Worm (Caenorhabditis elegans) whole organism, midembryonic: ENCODE measurements around the gene F28H7.3.

Experiments
- T22C8.4 ChIP-seq: fragments of 200-800 bp; sonication (Bioruptor generic); IDR thresholded peaks from 2 replicates; pipeline ENCODE4 v1.3.6; 2022; ENCODE audit warnings: missing genetic modification characterization, missing compliant biosample characterization
- cog-1 ChIP-seq: sonication (generic microtip); optimal IDR thresholded peaks from 2 replicates; lab custom pipeline; 2016; ENCODE audit warnings: missing genetic modification characterization, missing compliant biosample characterization
- flt-1 ChIP-seq: fragments of 200-800 bp; sonication (Bioruptor generic); IDR thresholded peaks from 2 replicates; pipeline ENCODE4 v1.3.6; 2022; ENCODE audit warnings: missing genetic modification characterization, missing compliant biosample characterization
- klf-2 ChIP-seq: fragments of 200-800 bp; sonication (Bioruptor generic); conservative IDR thresholded peaks from 2 replicates; pipeline ENCODE4 v1.3.6; 2022; ENCODE audit warnings: missing genetic modification reagents, missing genetic modification characterization, missing compliant biosample characterization
- med-1 ChIP-seq: sonication (generic microtip); optimal IDR thresholded peaks from 2 replicates; lab custom pipeline; 2017; ENCODE audit warnings: missing genetic modification characterization, mild to moderate bottlenecking, missing compliant biosample characterization, antibody characterized with exemption, missing genetic modification reagents; ENCODE audit not compliant: insufficient read depth
- ref-1 ChIP-seq: fragments of 200-800 bp; sonication (Bioruptor generic); conservative IDR thresholded peaks from 2 replicates; pipeline ENCODE4 v1.3.6; 2022; ENCODE audit warnings: missing genetic modification reagents, missing genetic modification characterization, missing compliant biosample characterization
- tab-1 ChIP-seq: fragments of 200-800 bp; sonication (Bioruptor generic); IDR thresholded peaks from 2 replicates; pipeline ENCODE4 v1.3.6; 2022; ENCODE audit warnings: missing genetic modification characterization, missing compliant biosample characterization
- ztf-23 ChIP-seq: fragments of 200-800 bp; sonication (Bioruptor generic); IDR thresholded peaks from 2 replicates; pipeline ENCODE4 v1.3.6; 2022; ENCODE audit warnings: missing genetic modification reagents, missing genetic modification characterization, missing compliant biosample characterization
- ztf-29 ChIP-seq: fragments of 200-800 bp; sonication (Bioruptor generic); IDR thresholded peaks from 2 replicates; pipeline ENCODE4 v1.3.6; 2022; ENCODE audit warnings: missing genetic modification reagents, missing genetic modification characterization, missing compliant biosample characterization

The F28H7.3 gene

ce11 chrV:10726691-10727090 lies 23.9 kb downstream of the F28H7.3 start:
- TF ChIP-seq klf-2 (GFP tag; lab: Robert Waterston, UW) (no peak), med-1 (GFP tag; lab: Kevin White, UChicago) (no peak), ztf-29 (GFP tag; lab: Robert Waterston, UW) (no peak), ref-1 (no peak), T22C8.4 (GFP tag; lab: Robert Waterston, UW) (no peak), ztf-23 (GFP tag; lab: Robert Waterston, UW) (no peak), flt-1 (GFP tag; lab: Robert Waterston, UW) (no peak), tab-1 (GFP tag; lab: Robert Waterston, UW) (no peak), cog-1 (tag; lab: Kevin White, UChicago) (no peak)

ce11 chrV:10725424-10725951 lies 25.1 kb downstream of the F28H7.3 start:
- TF ChIP-seq ref-1 = no peak
- no peak for TF ChIP-seq flt-1 (GFP tag; lab: Robert Waterston, UW)
- TF ChIP-seq T22C8.4 (GFP tag; lab: Robert Waterston, UW) = no peak
- no peak for TF ChIP-seq cog-1 (tag; lab: Kevin White, UChicago)
- TF ChIP-seq med-1 (GFP tag; lab: Kevin White, UChicago) = no peak
- TF ChIP-seq klf-2 (GFP tag; lab: Robert Waterston, UW) = no peak
- no peak for TF ChIP-seq ztf-29 (GFP tag; lab: Robert Waterston, UW)
- TF ChIP-seq tab-1 (GFP tag; lab: Robert Waterston, UW) = no peak
- no peak for TF ChIP-seq ztf-23 (GFP tag; lab: Robert Waterston, UW)

DNA sequence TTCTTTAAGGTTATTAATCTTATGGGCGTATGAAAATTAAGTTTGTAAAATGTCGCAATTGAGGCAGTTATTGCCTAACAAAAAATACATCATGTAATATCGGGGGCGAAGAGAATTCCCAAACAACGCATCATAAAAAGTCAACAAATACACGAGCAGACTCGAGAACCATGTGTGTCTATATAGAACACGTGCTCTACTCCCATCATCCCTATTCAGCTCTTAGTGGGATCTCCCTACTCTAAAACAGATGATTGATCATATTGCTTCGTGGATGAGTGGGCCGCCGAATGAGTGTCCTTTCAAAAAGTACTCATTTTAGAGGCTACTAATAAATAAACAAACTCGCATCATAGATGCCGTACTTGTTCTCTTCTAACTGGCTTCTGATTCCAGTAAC lies 26.1 kb downstream of the F28H7.3 start:
- TF ChIP-seq T22C8.4 (GFP tag; lab: Robert Waterston, UW) (no peak), ref-1 (no peak)

DNA sequence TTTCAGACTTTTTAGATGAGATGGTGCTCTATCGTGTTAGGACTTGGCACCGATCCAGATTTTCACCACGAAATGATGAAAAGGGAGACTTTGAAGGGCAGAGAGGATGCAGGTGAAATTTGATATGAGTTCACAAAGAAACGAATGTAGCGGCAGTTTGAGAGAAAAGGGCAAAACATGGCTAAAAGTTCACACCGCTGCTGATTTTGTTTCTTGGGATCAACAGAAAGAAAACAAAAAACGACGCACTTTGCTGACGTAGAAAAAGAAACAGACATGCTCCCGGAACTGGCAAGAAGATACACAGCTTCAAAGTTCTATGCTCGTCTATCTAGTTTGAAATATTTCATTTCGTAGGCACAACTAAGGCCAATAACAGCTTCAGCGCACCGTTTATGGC lies 27.0 kb downstream of the F28H7.3 start:
- TF ChIP-seq med-1 (GFP tag; lab: Kevin White, UChicago) (no peak), T22C8.4 (GFP tag; lab: Robert Waterston, UW) (no peak), flt-1 (GFP tag; lab: Robert Waterston, UW) (no peak)

DNA sequence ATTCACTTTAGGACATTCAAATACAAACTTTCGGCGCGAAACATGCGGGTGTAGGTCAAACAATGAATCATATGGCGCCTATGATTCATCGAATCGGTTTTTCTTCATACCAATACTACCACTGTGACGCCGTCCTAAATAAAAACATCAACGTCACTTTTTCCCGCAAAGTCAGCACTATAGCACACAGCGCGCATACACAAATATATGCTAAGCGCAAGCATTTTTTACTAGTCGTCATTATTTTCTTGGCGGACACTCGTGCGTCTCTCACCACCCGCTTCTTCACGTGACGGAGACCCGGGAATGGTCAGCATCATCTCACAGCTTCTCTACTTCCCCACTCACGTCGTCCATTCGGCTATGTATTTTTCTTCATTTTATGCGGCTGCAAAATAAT lies 27.4 kb downstream of the F28H7.3 start:
- no peak for TF ChIP-seq klf-2 (GFP tag; lab: Robert Waterston, UW)
- no peak for TF ChIP-seq T22C8.4 (GFP tag; lab: Robert Waterston, UW)
- TF ChIP-seq cog-1 (tag; lab: Kevin White, UChicago) = no peak
- TF ChIP-seq ztf-29 (GFP tag; lab: Robert Waterston, UW) = no peak
- no peak for TF ChIP-seq tab-1 (GFP tag; lab: Robert Waterston, UW)
- no peak for TF ChIP-seq ref-1
- TF ChIP-seq ztf-23 (GFP tag; lab: Robert Waterston, UW) = no peak
- no peak for TF ChIP-seq med-1 (GFP tag; lab: Kevin White, UChicago)
- no peak for TF ChIP-seq flt-1 (GFP tag; lab: Robert Waterston, UW)

DNA sequence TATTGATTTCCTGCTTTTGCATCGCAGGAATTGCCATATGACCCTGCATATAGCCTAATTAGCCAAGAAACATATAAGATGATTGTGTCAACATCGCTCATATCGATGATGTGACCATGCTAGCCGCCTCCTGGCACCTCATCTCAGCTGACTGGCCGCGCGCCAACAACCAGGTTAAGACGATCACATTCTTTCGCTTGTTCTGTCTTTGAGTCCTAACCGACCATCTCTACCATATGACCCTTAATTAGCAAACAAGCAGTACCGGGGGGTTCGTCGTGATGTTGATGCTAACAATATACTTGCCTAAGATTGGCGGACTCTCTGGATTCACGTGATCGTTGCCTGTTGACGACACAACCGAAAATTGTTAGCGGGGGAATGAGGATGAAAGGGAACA lies 28.0 kb downstream of the F28H7.3 start:
- TF ChIP-seq ref-1 = no peak
- no peak for TF ChIP-seq med-1 (GFP tag; lab: Kevin White, UChicago)
- TF ChIP-seq flt-1 (GFP tag; lab: Robert Waterston, UW) = no peak

DNA sequence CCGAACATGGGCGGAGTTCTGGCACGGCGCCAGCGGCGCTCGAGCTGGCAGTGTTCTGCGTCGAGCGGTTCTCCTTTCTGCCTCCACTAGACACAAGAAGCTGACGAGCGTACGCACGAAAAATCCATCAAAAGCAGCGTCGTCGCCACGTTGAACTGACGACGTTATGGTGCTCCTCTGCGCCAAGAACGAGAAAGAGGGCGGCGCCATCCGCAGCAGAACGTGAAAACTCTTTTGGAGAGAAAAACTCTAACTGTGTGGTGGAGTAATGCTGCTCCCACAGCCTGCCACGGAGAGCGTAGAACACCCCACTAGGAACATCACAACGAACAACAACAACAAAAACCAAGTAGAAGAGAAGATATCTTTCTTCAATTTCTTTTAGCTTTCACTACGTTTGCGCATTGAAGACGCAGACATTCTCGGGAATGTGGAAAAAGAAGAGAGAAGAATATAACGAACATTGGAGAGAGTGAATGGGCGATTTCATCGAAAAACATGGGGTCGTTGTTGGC lies 28.6 kb downstream of the F28H7.3 start:
- TF ChIP-seq med-1 (GFP tag; lab: Kevin White, UChicago) (no peak), ztf-29 (GFP tag; lab: Robert Waterston, UW) (no peak), T22C8.4 (GFP tag; lab: Robert Waterston, UW) (no peak), ref-1 (no peak), ztf-23 (GFP tag; lab: Robert Waterston, UW) (no peak), tab-1 (GFP tag; lab: Robert Waterston, UW) (no peak), flt-1 (GFP tag; lab: Robert Waterston, UW) (no peak), cog-1 (tag; lab: Kevin White, UChicago) (no peak), klf-2 (GFP tag; lab: Robert Waterston, UW) (no peak)

DNA sequence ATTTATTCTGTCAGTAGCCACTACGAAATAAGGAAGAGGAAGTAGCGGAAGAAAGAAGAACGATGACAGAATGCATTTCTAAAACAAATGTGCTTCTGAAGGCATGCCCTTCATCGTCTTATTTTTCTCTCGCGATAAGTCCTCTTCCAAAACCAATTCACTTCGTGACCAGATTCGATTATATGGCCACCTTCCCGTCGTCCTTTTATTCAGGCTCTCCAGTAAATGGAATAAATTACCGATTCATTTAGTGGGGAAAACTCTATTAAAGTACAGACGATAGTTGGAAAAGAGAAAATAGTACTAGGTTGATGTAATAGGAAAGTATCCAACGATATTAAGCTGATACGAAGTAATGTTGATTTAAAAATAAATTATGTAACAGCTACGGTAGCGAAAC lies 29.3 kb downstream of the F28H7.3 start:
- no peak for TF ChIP-seq tab-1 (GFP tag; lab: Robert Waterston, UW)
- no peak for TF ChIP-seq ref-1
- TF ChIP-seq cog-1 (tag; lab: Kevin White, UChicago) = no peak
- TF ChIP-seq med-1 (GFP tag; lab: Kevin White, UChicago) = no peak
- no peak for TF ChIP-seq T22C8.4 (GFP tag; lab: Robert Waterston, UW)
- no peak for TF ChIP-seq klf-2 (GFP tag; lab: Robert Waterston, UW)
- no peak for TF ChIP-seq ztf-23 (GFP tag; lab: Robert Waterston, UW)
- TF ChIP-seq ztf-29 (GFP tag; lab: Robert Waterston, UW) = no peak
- no peak for TF ChIP-seq flt-1 (GFP tag; lab: Robert Waterston, UW)

ce11 chrV:10720876-10721275 lies 29.7 kb downstream of the F28H7.3 start:
- TF ChIP-seq T22C8.4 (GFP tag; lab: Robert Waterston, UW) (no peak), cog-1 (tag; lab: Kevin White, UChicago) (no peak), tab-1 (GFP tag; lab: Robert Waterston, UW) (no peak)

ce11 chrV:10720303-10720847 lies 30.2 kb downstream of the F28H7.3 start:
- no peak for TF ChIP-seq flt-1 (GFP tag; lab: Robert Waterston, UW)
- TF ChIP-seq klf-2 (GFP tag; lab: Robert Waterston, UW) = no peak
- TF ChIP-seq T22C8.4 (GFP tag; lab: Robert Waterston, UW) = no peak
- TF ChIP-seq med-1 (GFP tag; lab: Kevin White, UChicago) = no peak
- TF ChIP-seq cog-1 (tag; lab: Kevin White, UChicago) = no peak
- no peak for TF ChIP-seq tab-1 (GFP tag; lab: Robert Waterston, UW)
- TF ChIP-seq ref-1 = no peak
- TF ChIP-seq ztf-23 (GFP tag; lab: Robert Waterston, UW) = no peak
- no peak for TF ChIP-seq ztf-29 (GFP tag; lab: Robert Waterston, UW)
